Worm (Caenorhabditis elegans): Measurements from ENCODE around the gene dao-6.
A peak's percentile ranks its signal among the peaks of the same experiment; 100 is the strongest.

The dao-6 gene

ce11 chrIII:9721991-9722390 is 14.0 kb downstream of the dao-6 start:
- TF ChIP-seq pha-4 (tag; optimal IDR thresholded peaks at IDR 0.05), result peak; percentile 35
- TF ChIP-seq sea-2 (GFP tag; optimal IDR thresholded peaks at IDR 0.05), result no peak
- peak; percentile 95 for TF ChIP-seq pqm-1 (tag; optimal IDR thresholded peaks at IDR 0.05)
- peak; percentile 16 for TF ChIP-seq jun-1 (tag; optimal IDR thresholded peaks at IDR 0.05)
- TF ChIP-seq elt-2 (tag; optimal IDR thresholded peaks at IDR 0.05), result peak; percentile 97

ce11 chrIII:9720191-9720590 is 15.8 kb downstream of the dao-6 start, which contains the start of gene ncx-7:
Gene ncx-7 (minus strand): TSS chrIII:9720291.
- TF ChIP-seq jun-1 (tag; optimal IDR thresholded peaks at IDR 0.05) (no peak), nhr-77 (tag; optimal IDR thresholded peaks at IDR 0.05) (no peak), lin-15B (tag; optimal IDR thresholded peaks at IDR 0.05) (no peak), elt-2 (tag; optimal IDR thresholded peaks at IDR 0.05) (peak; percentile 58), pqm-1 (tag; optimal IDR thresholded peaks at IDR 0.05) (peak; percentile 36), ceh-16 (tag; optimal IDR thresholded peaks at IDR 0.05) (no peak), nhr-28 (tag; optimal IDR thresholded peaks at IDR 0.05) (no peak), ZK546.5 (tag; optimal IDR thresholded peaks at IDR 0.05) (no peak), nhr-25 (tag; optimal IDR thresholded peaks at IDR 0.05) (no peak)

ce11 chrIII:9717243-9717642 is 18.8 kb downstream of the dao-6 start:
- peak; percentile 75 for TF ChIP-seq elt-2 (tag; optimal IDR thresholded peaks at IDR 0.05)
- peak; percentile 96 for TF ChIP-seq ama-1 (optimal IDR thresholded peaks at IDR 0.05)
- TF ChIP-seq ceh-82 (tag; optimal IDR thresholded peaks at IDR 0.05), result peak; percentile 13
- TF ChIP-seq lin-39 (tag; optimal IDR thresholded peaks at IDR 0.05), result peak; percentile 61
- TF ChIP-seq aly-2 (tag; optimal IDR thresholded peaks at IDR 0.05), result peak; percentile 43
- TF ChIP-seq nhr-11 (tag; optimal IDR thresholded peaks at IDR 0.05), result no peak
- TF ChIP-seq nfya-1 (tag; optimal IDR thresholded peaks at IDR 0.05; ENCODE audit: insufficient read depth), result peak; percentile 75
- TF ChIP-seq nhr-25 (tag; optimal IDR thresholded peaks at IDR 0.05), result peak; percentile 18
- TF ChIP-seq nhr-43 (tag; optimal IDR thresholded peaks at IDR 0.05; ENCODE audit: poor library complexity, severe bottlenecking), result peak; percentile 61
- TF ChIP-seq lin-15B (tag; optimal IDR thresholded peaks at IDR 0.05), result peak; percentile 31
- TF ChIP-seq ztf-11 (tag; optimal IDR thresholded peaks at IDR 0.05), result no peak
- TF ChIP-seq nhr-23 (tag; optimal IDR thresholded peaks at IDR 0.05), result peak; percentile 80
- TF ChIP-seq lsy-12 (tag; optimal IDR thresholded peaks at IDR 0.05), result peak; percentile 71
- TF ChIP-seq sea-2 (GFP tag; optimal IDR thresholded peaks at IDR 0.05), result no peak
- no peak for TF ChIP-seq ztf-4 (tag; optimal IDR thresholded peaks at IDR 0.05)
- TF ChIP-seq ceh-28 (tag; optimal IDR thresholded peaks at IDR 0.05), result peak; percentile 59
- peak; percentile 20 for TF ChIP-seq R02D3.7 (tag; optimal IDR thresholded peaks at IDR 0.05)
- TF ChIP-seq tbx-2 (tag; optimal IDR thresholded peaks at IDR 0.05), result peak; percentile 45
- TF ChIP-seq pha-4 (tag; optimal IDR thresholded peaks at IDR 0.05), result peak; percentile 44
- peak; percentile 99 for TF ChIP-seq snpc-4 (tag; optimal IDR thresholded peaks at IDR 0.05)
- TF ChIP-seq pqm-1 (tag; optimal IDR thresholded peaks at IDR 0.05), result peak; percentile 67
- peak; percentile 34 for TF ChIP-seq nhr-77 (tag; optimal IDR thresholded peaks at IDR 0.05)
- TF ChIP-seq mdl-1 (tag; optimal IDR thresholded peaks at IDR 0.05), result no peak

ce11 chrIII:9714731-9715130 is 21.3 kb downstream of the dao-6 start:
- TF ChIP-seq pqm-1 (tag; optimal IDR thresholded peaks at IDR 0.05) (peak; percentile 28), skn-1 (tag; optimal IDR thresholded peaks at IDR 0.05) (no peak), sea-2 (GFP tag; optimal IDR thresholded peaks at IDR 0.05) (no peak), elt-2 (tag; optimal IDR thresholded peaks at IDR 0.05) (peak; percentile 80)

ce11 chrIII:9713862-9714261 is 22.1 kb downstream of the dao-6 start, which contains the start of gene ncx-6:
Gene ncx-6 (minus strand): TSS chrIII:9713949.
- TF ChIP-seq elt-2 (tag; optimal IDR thresholded peaks at IDR 0.05) (peak; percentile 76), skn-1 (tag; optimal IDR thresholded peaks at IDR 0.05) (no peak), pqm-1 (tag; optimal IDR thresholded peaks at IDR 0.05) (peak; percentile 0)

ce11 chrIII:9713182-9713581 is 22.8 kb downstream of the dao-6 start:
- TF ChIP-seq lsy-12 (tag; optimal IDR thresholded peaks at IDR 0.05), result no peak
- no peak for TF ChIP-seq nhr-23 (tag; optimal IDR thresholded peaks at IDR 0.05)
- TF ChIP-seq ceh-16 (tag; optimal IDR thresholded peaks at IDR 0.05), result no peak
- no peak for TF ChIP-seq nhr-237 (tag; optimal IDR thresholded peaks at IDR 0.05)
- TF ChIP-seq nhr-28 (tag; optimal IDR thresholded peaks at IDR 0.05), result no peak
- TF ChIP-seq egl-5 (tag; optimal IDR thresholded peaks at IDR 0.05), result no peak
- TF ChIP-seq daf-12 (tag; optimal IDR thresholded peaks at IDR 0.05), result no peak
- TF ChIP-seq pha-4 (tag; optimal IDR thresholded peaks at IDR 0.05), result no peak
- TF ChIP-seq skn-1 (tag; optimal IDR thresholded peaks at IDR 0.05), result no peak
- TF ChIP-seq elt-2 (tag; optimal IDR thresholded peaks at IDR 0.05), result no peak
- TF ChIP-seq ceh-9 (tag; optimal IDR thresholded peaks at IDR 0.05), result no peak
- TF ChIP-seq zag-1 (tag; optimal IDR thresholded peaks at IDR 0.05), result no peak
- TF ChIP-seq unc-62 (GFP tag; optimal IDR thresholded peaks at IDR 0.05), result no peak
- TF ChIP-seq jun-1 (tag; optimal IDR thresholded peaks at IDR 0.05), result no peak
